Fruit fly (Drosophila melanogaster): ENCODE measurements around the gene CheB98a.

CheB98a gene

dm6 chr3R:28810942-28811676 is 4.6 kb downstream of the CheB98a start, which contains the start of gene wdn:
Gene wdn (minus strand): TSS chr3R:28811337.
- TF ChIP-seq tj (GFP tag; optimal IDR thresholded peaks at IDR 0.05): no peak
- peak; percentile 32 for TF ChIP-seq CG7101 (tag; optimal IDR thresholded peaks at IDR 0.05)
- no peak for TF ChIP-seq toe (GFP tag; optimal IDR thresholded peaks at IDR 0.05)
- no peak for TF ChIP-seq Crg-1 (GFP tag; optimal IDR thresholded peaks at IDR 0.05)
- TF ChIP-seq kay (GFP tag; ENCODE audit: borderline replicate concordance): no peak
- peak; percentile 36 for TF ChIP-seq bab1 (GFP tag; optimal IDR thresholded peaks at IDR 0.05)
- no peak for TF ChIP-seq cnc (optimal IDR thresholded peaks at IDR 0.05)
- no peak for TF ChIP-seq CG14711 (tag; optimal IDR thresholded peaks at IDR 0.05)
- peak; percentile 15 for TF ChIP-seq CG1620 (GFP tag; optimal IDR thresholded peaks at IDR 0.05)
- TF ChIP-seq CG12768 (GFP tag; optimal IDR thresholded peaks at IDR 0.05): no peak
- TF ChIP-seq Hr96 (GFP tag; optimal IDR thresholded peaks at IDR 0.05): peak; percentile 31
- no peak for TF ChIP-seq Clk (GFP tag; optimal IDR thresholded peaks at IDR 0.05)
- peak; percentile 13 for TF ChIP-seq CG5204 (GFP tag; optimal IDR thresholded peaks at IDR 0.05)
- TF ChIP-seq CG11617 (GFP tag; optimal IDR thresholded peaks at IDR 0.05): no peak
- peak; percentile 25 for TF ChIP-seq pad (GFP tag; optimal IDR thresholded peaks at IDR 0.05)
- no peak for TF ChIP-seq cic (GFP tag; optimal IDR thresholded peaks at IDR 0.05)
- no peak for TF ChIP-seq CG33017 (tag; optimal IDR thresholded peaks at IDR 0.05)
- TF ChIP-seq ovo (GFP tag; optimal IDR thresholded peaks at IDR 0.05): peak; percentile 31
- TF ChIP-seq CG7045 (GFP tag; optimal IDR thresholded peaks at IDR 0.05): no peak
- TF ChIP-seq Mnt (GFP tag; optimal IDR thresholded peaks at IDR 0.05): peak; percentile 27

dm6 chr3R:28811677-28812465 is 5.4 kb downstream of the CheB98a start, which contains the start of gene Prp39:
Gene Prp39 (plus strand): TSS chr3R:28812102.
- no peak for TF ChIP-seq cnc (optimal IDR thresholded peaks at IDR 0.05)
- no peak for TF ChIP-seq CG11617 (GFP tag; optimal IDR thresholded peaks at IDR 0.05)
- TF ChIP-seq tj (GFP tag; optimal IDR thresholded peaks at IDR 0.05): peak; percentile 6
- TF ChIP-seq CG14711 (tag; optimal IDR thresholded peaks at IDR 0.05): peak; percentile 1
- no peak for TF ChIP-seq CG5204 (GFP tag; optimal IDR thresholded peaks at IDR 0.05)
- TF ChIP-seq Crg-1 (GFP tag; optimal IDR thresholded peaks at IDR 0.05): no peak
- peak; percentile 8 for TF ChIP-seq CG7101 (tag; optimal IDR thresholded peaks at IDR 0.05)
- no peak for TF ChIP-seq toe (GFP tag; optimal IDR thresholded peaks at IDR 0.05)
- no peak for TF ChIP-seq CG7045 (GFP tag; optimal IDR thresholded peaks at IDR 0.05)
- peak; percentile 71 for TF ChIP-seq Mnt (GFP tag; optimal IDR thresholded peaks at IDR 0.05)
- TF ChIP-seq Hr96 (GFP tag; optimal IDR thresholded peaks at IDR 0.05): no peak
- TF ChIP-seq CG1620 (GFP tag; optimal IDR thresholded peaks at IDR 0.05): no peak
- no peak for TF ChIP-seq CG33017 (tag; optimal IDR thresholded peaks at IDR 0.05)
- TF ChIP-seq pad (GFP tag; optimal IDR thresholded peaks at IDR 0.05): no peak
- TF ChIP-seq CG12768 (GFP tag; optimal IDR thresholded peaks at IDR 0.05): no peak
- TF ChIP-seq Clk (GFP tag; optimal IDR thresholded peaks at IDR 0.05): no peak
- TF ChIP-seq ovo (GFP tag; optimal IDR thresholded peaks at IDR 0.05): no peak
- TF ChIP-seq cic (GFP tag; optimal IDR thresholded peaks at IDR 0.05): no peak
- TF ChIP-seq bab1 (GFP tag; optimal IDR thresholded peaks at IDR 0.05): peak; percentile 31
- TF ChIP-seq kay (GFP tag; ENCODE audit: borderline replicate concordance): no peak

- peak; percentile 64 for TF ChIP-seq CG33017 (tag; optimal IDR thresholded peaks at IDR 0.05)
- no peak for TF ChIP-seq kay (GFP tag; ENCODE audit: borderline replicate concordance)
- TF ChIP-seq pad (GFP tag; optimal IDR thresholded peaks at IDR 0.05): peak; percentile 67
- peak; percentile 45 for TF ChIP-seq CG1620 (GFP tag; optimal IDR thresholded peaks at IDR 0.05)
- TF ChIP-seq cnc (optimal IDR thresholded peaks at IDR 0.05): no peak
- TF ChIP-seq toe (GFP tag; optimal IDR thresholded peaks at IDR 0.05): peak; percentile 70
- peak; percentile 77 for TF ChIP-seq CG5204 (GFP tag; optimal IDR thresholded peaks at IDR 0.05)
- peak; percentile 79 for TF ChIP-seq CG12768 (GFP tag; optimal IDR thresholded peaks at IDR 0.05)
- no peak for TF ChIP-seq ovo (GFP tag; optimal IDR thresholded peaks at IDR 0.05)
- peak; percentile 53 for TF ChIP-seq Mnt (GFP tag; optimal IDR thresholded peaks at IDR 0.05)
- TF ChIP-seq CG11617 (GFP tag; optimal IDR thresholded peaks at IDR 0.05): peak; percentile 84
- peak; percentile 77 for TF ChIP-seq CG7101 (tag; optimal IDR thresholded peaks at IDR 0.05)
- TF ChIP-seq CG14711 (tag; optimal IDR thresholded peaks at IDR 0.05): peak; percentile 67
- TF ChIP-seq cic (GFP tag; optimal IDR thresholded peaks at IDR 0.05): no peak
- TF ChIP-seq Clk (GFP tag; optimal IDR thresholded peaks at IDR 0.05): peak; percentile 25
- TF ChIP-seq tj (GFP tag; optimal IDR thresholded peaks at IDR 0.05): peak; percentile 50
- peak; percentile 78 for TF ChIP-seq bab1 (GFP tag; optimal IDR thresholded peaks at IDR 0.05)
- TF ChIP-seq Hr96 (GFP tag; optimal IDR thresholded peaks at IDR 0.05): peak; percentile 76
- TF ChIP-seq Crg-1 (GFP tag; optimal IDR thresholded peaks at IDR 0.05): peak; percentile 57
- TF ChIP-seq CG7045 (GFP tag; optimal IDR thresholded peaks at IDR 0.05): peak; percentile 78
Observed at dm6 chr3R:28819555-28820305, 13.2 kb downstream of the CheB98a start, which contains the start of the genes CG1523 and CG1647. Gene CG1523 (minus strand): TSS chr3R:28819668. Gene CG1647 (plus strand): TSS chr3R:28820221.

DNA sequence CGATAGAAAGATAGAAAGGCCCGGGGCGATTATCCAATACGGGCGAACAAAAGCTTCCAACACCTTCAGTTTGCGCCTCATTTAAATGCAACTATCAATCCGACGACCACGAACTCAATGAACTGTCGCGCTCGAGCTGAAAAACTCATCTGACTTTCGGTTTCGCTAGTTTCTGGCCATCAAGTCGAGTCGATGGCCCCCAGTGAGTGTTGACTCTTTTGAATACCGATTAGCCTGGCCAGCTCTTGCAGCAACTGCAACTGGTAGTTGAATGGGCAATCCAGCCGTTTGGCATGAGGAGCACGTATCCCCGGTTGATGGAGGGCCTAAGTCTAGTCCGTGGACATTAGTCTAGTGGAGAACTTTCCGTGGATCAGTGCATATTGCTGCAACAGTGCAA is 20.7 kb downstream of the CheB98a start:
- no peak for TF ChIP-seq cnc (optimal IDR thresholded peaks at IDR 0.05)
- TF ChIP-seq CG1620 (GFP tag; optimal IDR thresholded peaks at IDR 0.05): no peak
- no peak for TF ChIP-seq CG7045 (GFP tag; optimal IDR thresholded peaks at IDR 0.05)
- TF ChIP-seq CG5204 (GFP tag; optimal IDR thresholded peaks at IDR 0.05): no peak
- TF ChIP-seq ovo (GFP tag; optimal IDR thresholded peaks at IDR 0.05): no peak
- no peak for TF ChIP-seq Crg-1 (GFP tag; optimal IDR thresholded peaks at IDR 0.05)
- no peak for TF ChIP-seq CG33017 (tag; optimal IDR thresholded peaks at IDR 0.05)
- no peak for TF ChIP-seq cic (GFP tag; optimal IDR thresholded peaks at IDR 0.05)
- TF ChIP-seq bab1 (GFP tag; optimal IDR thresholded peaks at IDR 0.05): no peak
- TF ChIP-seq kay (GFP tag; ENCODE audit: borderline replicate concordance): no peak
- no peak for TF ChIP-seq Clk (GFP tag; optimal IDR thresholded peaks at IDR 0.05)
